Worm (Caenorhabditis elegans): ENCODE results near the gene cct-2.

Gene cct-2

DNA sequence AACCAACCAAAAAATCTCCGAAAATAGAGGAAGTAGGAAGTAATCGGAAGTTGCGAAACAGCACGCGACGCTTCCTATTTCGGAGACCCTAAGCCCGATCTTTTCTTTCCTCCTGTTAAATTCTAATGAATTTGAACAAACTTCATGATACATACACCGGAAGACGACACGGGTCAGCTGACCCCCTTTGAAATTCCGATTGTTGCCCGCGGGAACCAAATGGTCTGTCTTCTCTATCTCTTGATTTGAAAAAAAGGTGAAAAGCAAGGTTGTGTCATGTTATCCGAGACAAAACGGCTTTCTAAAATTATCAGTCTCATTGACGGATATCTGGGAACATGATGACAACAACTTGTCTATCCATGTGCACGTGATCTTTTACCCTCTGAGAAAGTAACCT lies 31.5 kb downstream of the cct-2 start:
- TF ChIP-seq ztf-11 (tag; optimal IDR thresholded peaks at IDR 0.05) (no peak), lin-39 (tag; optimal IDR thresholded peaks at IDR 0.05) (peak; percentile 61), egl-27 (tag; optimal IDR thresholded peaks at IDR 0.05) (no peak)

DNA sequence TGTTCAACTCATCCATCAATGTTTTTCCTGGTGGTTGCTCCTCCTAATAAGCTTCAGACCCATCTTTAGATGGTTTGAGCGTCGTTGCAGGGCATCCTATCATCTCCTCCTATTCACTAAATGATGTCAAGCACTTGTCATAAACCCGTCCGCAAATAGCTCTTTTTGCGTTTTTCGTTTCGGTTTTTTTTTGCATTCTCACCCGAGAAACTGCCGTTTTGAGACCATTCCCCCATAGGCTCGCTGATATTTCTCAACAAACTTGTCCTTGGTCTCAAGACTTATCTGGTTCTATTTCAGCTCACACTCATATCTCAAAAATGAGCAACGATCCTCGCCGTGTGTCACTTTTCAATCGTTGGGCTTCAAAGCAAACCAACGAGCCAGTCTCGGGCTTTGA lies 32.9 kb downstream of the cct-2 start, which contains the start of gene cal-2:
TSS of gene cal-2 (plus strand) at position 301 of the 400 bp plus-strand sequence.
- TF ChIP-seq mdl-1 (tag; optimal IDR thresholded peaks at IDR 0.05) (no peak), hmg-11 (tag; optimal IDR thresholded peaks at IDR 0.05) (no peak), lin-15B (tag; optimal IDR thresholded peaks at IDR 0.05) (no peak), lin-39 (tag; optimal IDR thresholded peaks at IDR 0.05) (no peak), ceh-9 (tag; optimal IDR thresholded peaks at IDR 0.05) (no peak), nhr-76 (tag; optimal IDR thresholded peaks at IDR 0.05) (no peak), pha-4 (tag; optimal IDR thresholded peaks at IDR 0.05) (no peak), ceh-82 (tag; optimal IDR thresholded peaks at IDR 0.05) (no peak), aly-2 (tag; optimal IDR thresholded peaks at IDR 0.05) (no peak)

ce11 chrII:8961450-8961849 lies 33.9 kb downstream of the cct-2 start:
- TF ChIP-seq lin-15B (tag; optimal IDR thresholded peaks at IDR 0.05) (no peak), lin-39 (tag; optimal IDR thresholded peaks at IDR 0.05) (peak; percentile 74)

ce11 chrII:8962206-8962605 lies 34.7 kb downstream of the cct-2 start:
- no peak for TF ChIP-seq unc-62 (GFP tag; optimal IDR thresholded peaks at IDR 0.05)
- peak; percentile 22 for TF ChIP-seq nfya-1 (tag; optimal IDR thresholded peaks at IDR 0.05; ENCODE audit: insufficient read depth)
- peak; percentile 42 for TF ChIP-seq lin-39 (tag; optimal IDR thresholded peaks at IDR 0.05)
- peak; percentile 96 for TF ChIP-seq egl-5 (tag; optimal IDR thresholded peaks at IDR 0.05)

DNA sequence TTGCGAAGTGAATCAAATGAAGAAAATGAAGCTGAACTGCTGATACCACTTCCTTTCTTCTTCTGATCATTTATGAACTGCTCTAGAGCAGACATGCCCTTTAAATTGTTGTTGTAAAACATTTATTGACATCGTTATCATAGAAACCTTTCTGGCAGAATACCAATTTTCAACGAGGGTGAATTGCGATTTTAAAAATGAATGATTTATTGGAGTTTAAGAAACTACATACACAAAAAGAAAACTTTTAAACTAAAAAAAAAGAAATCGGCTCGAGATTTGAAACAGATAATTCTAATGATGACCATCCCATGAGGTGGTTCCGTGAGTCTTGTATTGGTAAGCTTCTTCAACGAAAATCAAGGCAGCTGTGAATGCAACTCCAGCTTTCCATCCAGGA lies 36.5 kb downstream of the cct-2 start, which contains the start of gene sftd-3:
TSS of gene sftd-3 (minus strand) at position 101 of the 400 bp plus-strand sequence.
- TF ChIP-seq jun-1 (tag; optimal IDR thresholded peaks at IDR 0.05), result no peak
- no peak for TF ChIP-seq fkh-10 (GFP tag; optimal IDR thresholded peaks at IDR 0.05)
- TF ChIP-seq egl-5 (tag; optimal IDR thresholded peaks at IDR 0.05), result no peak
- TF ChIP-seq sea-2 (GFP tag; optimal IDR thresholded peaks at IDR 0.05), result no peak
- no peak for TF ChIP-seq skn-1 (tag; optimal IDR thresholded peaks at IDR 0.05)
- TF ChIP-seq lsy-12 (tag; optimal IDR thresholded peaks at IDR 0.05), result no peak
- no peak for TF ChIP-seq nfya-1 (tag; optimal IDR thresholded peaks at IDR 0.05; ENCODE audit: insufficient read depth)
- TF ChIP-seq R02D3.7 (tag; optimal IDR thresholded peaks at IDR 0.05), result no peak
- no peak for TF ChIP-seq snpc-4 (tag; optimal IDR thresholded peaks at IDR 0.05)
- no peak for TF ChIP-seq daf-12 (tag; optimal IDR thresholded peaks at IDR 0.05)
- no peak for TF ChIP-seq eor-1 (tag; optimal IDR thresholded peaks at IDR 0.05)
- TF ChIP-seq nhr-11 (tag; optimal IDR thresholded peaks at IDR 0.05), result no peak
- no peak for TF ChIP-seq nhr-67 (tag; optimal IDR thresholded peaks at IDR 0.05)
- TF ChIP-seq nhr-23 (tag; optimal IDR thresholded peaks at IDR 0.05), result no peak
- no peak for TF ChIP-seq lin-15B (tag; optimal IDR thresholded peaks at IDR 0.05)
- TF ChIP-seq nhr-43 (tag; optimal IDR thresholded peaks at IDR 0.05; ENCODE audit: poor library complexity, severe bottlenecking), result no peak

- TF ChIP-seq elt-2 (tag; optimal IDR thresholded peaks at IDR 0.05), result peak; percentile 5
- TF ChIP-seq nhr-23 (tag; optimal IDR thresholded peaks at IDR 0.05), result peak; percentile 13
- no peak for TF ChIP-seq tbx-2 (tag; optimal IDR thresholded peaks at IDR 0.05)
- peak; percentile 75 for TF ChIP-seq lin-39 (tag; optimal IDR thresholded peaks at IDR 0.05)
- TF ChIP-seq nfya-1 (tag; optimal IDR thresholded peaks at IDR 0.05; ENCODE audit: insufficient read depth), result peak; percentile 64
- peak; percentile 44 for TF ChIP-seq nhr-25 (tag; optimal IDR thresholded peaks at IDR 0.05)
- peak; percentile 25 for TF ChIP-seq pqm-1 (tag; optimal IDR thresholded peaks at IDR 0.05)
- no peak for TF ChIP-seq nhr-237 (tag; optimal IDR thresholded peaks at IDR 0.05)
- no peak for TF ChIP-seq nhr-12 (tag; optimal IDR thresholded peaks at IDR 0.05)
- TF ChIP-seq lsy-12 (tag; optimal IDR thresholded peaks at IDR 0.05), result no peak
- peak; percentile 51 for TF ChIP-seq ceh-28 (tag; optimal IDR thresholded peaks at IDR 0.05)
- peak; percentile 62 for TF ChIP-seq lin-15B (tag; optimal IDR thresholded peaks at IDR 0.05)
- peak; percentile 37 for TF ChIP-seq hmg-11 (tag; optimal IDR thresholded peaks at IDR 0.05)
- no peak for TF ChIP-seq elt-1 (tag; optimal IDR thresholded peaks at IDR 0.05)
- no peak for TF ChIP-seq ama-1 (optimal IDR thresholded peaks at IDR 0.05)
- peak; percentile 85 for TF ChIP-seq R02D3.7 (tag; optimal IDR thresholded peaks at IDR 0.05)
Measured at ce11 chrII:8964835-8965234, 37.3 kb downstream of the cct-2 start, which contains the start of the genes ndub-3 and C18E9.2. TSS of gene ndub-3 (minus strand) at chrII:8964890. TSS of gene C18E9.2 (plus strand) at chrII:8965006.
